Worm (Caenorhabditis elegans) whole organism, late embryonic: ENCODE results near the gene F31F6.3.

Experiments
- Y22D7AL.16 ChIP-seq: sonication (generic microtip); optimal IDR thresholded peaks from 2 replicates; lab custom pipeline; 2016; ENCODE audit warnings: missing genetic modification characterization, missing compliant biosample characterization
- ceh-31 ChIP-seq: sonication (generic microtip); optimal IDR thresholded peaks from 2 replicates; lab custom pipeline; 2016; ENCODE audit warnings: missing genetic modification characterization, missing compliant biosample characterization
- ceh-45 ChIP-seq: fragments of 200-800 bp; sonication (Bioruptor generic); IDR thresholded peaks from 2 replicates; pipeline ENCODE4 v1.3.6; 2022; ENCODE audit warnings: missing genetic modification reagents, missing genetic modification characterization, missing compliant biosample characterization
- dmd-4 ChIP-seq: sonication (generic microtip); optimal IDR thresholded peaks from 2 replicates; lab custom pipeline; 2016; ENCODE audit warnings: borderline replicate concordance, missing genetic modification characterization, missing compliant biosample characterization
- dve-1 ChIP-seq: sonication (generic microtip); optimal IDR thresholded peaks from 2 replicates; lab custom pipeline; 2017; ENCODE audit warnings: antibody characterized with exemption, mild to moderate bottlenecking, missing genetic modification characterization, missing compliant biosample characterization
- elt-2 ChIP-seq: sonication (generic microtip); optimal IDR thresholded peaks from 2 replicates; lab custom pipeline; 2016; ENCODE audit warnings: missing genetic modification reagents, missing genetic modification characterization, missing compliant biosample characterization
- eyg-1 ChIP-seq: sonication (generic microtip); optimal IDR thresholded peaks from 2 replicates; lab custom pipeline; 2016; ENCODE audit warnings: missing genotype, missing genetic modification characterization, missing compliant biosample characterization
- nfya-1 ChIP-seq: sonication (generic microtip); optimal IDR thresholded peaks from 2 replicates; lab custom pipeline; 2017; ENCODE audit warnings: missing genetic modification characterization, mild to moderate bottlenecking, missing compliant biosample characterization, antibody characterized with exemption, moderate library complexity
- nhr-11 ChIP-seq: fragments of 150-350 bp; optimal IDR thresholded peaks from 2 replicates; lab custom pipeline; 2014; ENCODE audit warnings: missing biosample characterization, missing genetic modification characterization
- pha-4 ChIP-seq: fragments of 150-350 bp; optimal IDR thresholded peaks from 2 replicates; lab custom pipeline; 2018; ENCODE audit warnings: missing biosample characterization, missing genetic modification reagents, missing genetic modification characterization
- pqm-1 ChIP-seq: sonication (generic microtip); optimal IDR thresholded peaks from 2 replicates; lab custom pipeline; 2016; ENCODE audit warnings: missing genetic modification characterization, missing compliant biosample characterization
- sox-2 ChIP-seq: fragments of 200-800 bp; sonication (Bioruptor generic); IDR thresholded peaks from 2 replicates; pipeline ENCODE4 v1.3.6; 2022; ENCODE audit warnings: missing genetic modification reagents, missing genetic modification characterization, missing compliant biosample characterization
- tbx-2 ChIP-seq: sonication (generic microtip); optimal IDR thresholded peaks from 2 replicates; lab custom pipeline; 2016; ENCODE audit warnings: missing genetic modification characterization, missing compliant biosample characterization
- unc-55 ChIP-seq: sonication (generic microtip); optimal IDR thresholded peaks from 2 replicates; lab custom pipeline; 2017; ENCODE audit warnings: missing biosample characterization, missing genetic modification reagents, missing genetic modification characterization

DNA sequence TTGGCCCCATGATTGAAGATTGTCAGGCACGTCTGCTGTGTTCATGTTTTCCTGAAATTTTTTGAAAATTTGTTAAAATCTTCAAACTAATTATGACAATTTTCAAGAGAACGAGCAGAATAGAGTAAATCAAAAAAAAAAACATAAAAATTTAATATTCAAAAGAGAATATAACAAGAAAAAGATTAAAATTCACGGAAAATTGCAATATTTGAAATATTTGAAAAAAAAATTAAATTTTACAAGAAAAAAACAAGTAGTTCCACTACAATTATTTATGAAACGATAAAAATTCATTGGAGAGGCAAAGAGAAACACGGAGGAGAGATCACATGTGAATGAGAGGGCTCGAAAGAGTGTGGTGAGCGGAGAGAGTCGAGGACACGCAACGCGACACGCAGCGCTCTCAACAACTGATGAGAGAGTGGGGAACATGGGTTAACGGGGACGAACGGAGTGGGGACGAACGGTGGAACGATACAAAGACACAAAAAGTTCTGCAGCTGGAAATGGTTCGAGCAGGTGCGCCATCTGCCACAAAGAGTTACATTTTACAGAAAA lies 48.1 kb downstream of the F31F6.3 start, which contains the start of gene mbk-1:
- TF ChIP-seq sox-2 (GFP tag; lab: Robert Waterston, UW), result no peak
- TF ChIP-seq tbx-2 (tag; lab: Kevin White, UChicago), result peak; percentile 67
- TF ChIP-seq elt-2 (tag; lab: Kevin White, UChicago), result peak; percentile 11
- no peak for TF ChIP-seq eyg-1 (tag; lab: Kevin White, UChicago)
- TF ChIP-seq dve-1 (tag; lab: Kevin White, UChicago), result no peak
- TF ChIP-seq Y22D7AL.16 (tag; lab: Kevin White, UChicago), result no peak
- TF ChIP-seq pqm-1 (tag; lab: Kevin White, UChicago), result no peak
- no peak for TF ChIP-seq pha-4 (tag; lab: Kevin White, UChicago)
- TF ChIP-seq ceh-31 (tag; lab: Kevin White, UChicago), result peak; percentile 52
- TF ChIP-seq nhr-11 (tag; lab: Kevin White, UChicago), result no peak
- no peak for TF ChIP-seq dmd-4
- TF ChIP-seq unc-55 (GFP tag; lab: Kevin White, UChicago), result peak; percentile 78
- TF ChIP-seq ceh-45 (GFP tag; lab: Robert Waterston, UW), result no peak
- peak; percentile 75 for TF ChIP-seq nfya-1
